Fruit fly (Drosophila melanogaster) whole organism, wandering third instar larva: ENCODE measurements around the gene CG9040.

Experiments
- CG32264 ChIP-seq: fragments of 200-800 bp; sonication (Bioruptor generic); optimal IDR thresholded peaks from 2 replicates; lab custom pipeline; 2016; ENCODE audit warnings: missing biosample characterization, missing genetic modification characterization
- CG9705 ChIP-seq: fragments of 200-800 bp; sonication (Bioruptor generic); optimal IDR thresholded peaks from 2 replicates; lab custom pipeline; 2018; ENCODE audit warnings: missing biosample characterization, mild to moderate bottlenecking, missing genetic modification characterization
- Hr78 ChIP-seq: fragments of >200 bp; optimal IDR thresholded peaks from 2 replicates; lab custom pipeline; 2017; ENCODE audit warnings: missing biosample characterization, missing genetic modification characterization
- rgr ChIP-seq: fragments of 200-800 bp; sonication (Bioruptor generic); optimal IDR thresholded peaks from 3 replicates; lab custom pipeline; 2016; ENCODE audit warnings: missing biosample characterization, mild to moderate bottlenecking, missing genetic modification characterization

dm6 chr3L:14034476-14034875 lies 46.8 kb downstream of the CG9040 start, which contains the start of gene CG6661:
- TF ChIP-seq CG32264 (GFP tag; lab: Kevin White, UChicago): no peak
- TF ChIP-seq rgr: no peak
- TF ChIP-seq Hr78 (GFP tag; lab: Kevin White, UChicago): no peak
- no peak for TF ChIP-seq CG9705 (GFP tag; lab: Kevin White, UChicago)
